Fruit fly (Drosophila melanogaster): ENCODE data around the gene NP15.6.

The NP15.6 gene

DNA sequence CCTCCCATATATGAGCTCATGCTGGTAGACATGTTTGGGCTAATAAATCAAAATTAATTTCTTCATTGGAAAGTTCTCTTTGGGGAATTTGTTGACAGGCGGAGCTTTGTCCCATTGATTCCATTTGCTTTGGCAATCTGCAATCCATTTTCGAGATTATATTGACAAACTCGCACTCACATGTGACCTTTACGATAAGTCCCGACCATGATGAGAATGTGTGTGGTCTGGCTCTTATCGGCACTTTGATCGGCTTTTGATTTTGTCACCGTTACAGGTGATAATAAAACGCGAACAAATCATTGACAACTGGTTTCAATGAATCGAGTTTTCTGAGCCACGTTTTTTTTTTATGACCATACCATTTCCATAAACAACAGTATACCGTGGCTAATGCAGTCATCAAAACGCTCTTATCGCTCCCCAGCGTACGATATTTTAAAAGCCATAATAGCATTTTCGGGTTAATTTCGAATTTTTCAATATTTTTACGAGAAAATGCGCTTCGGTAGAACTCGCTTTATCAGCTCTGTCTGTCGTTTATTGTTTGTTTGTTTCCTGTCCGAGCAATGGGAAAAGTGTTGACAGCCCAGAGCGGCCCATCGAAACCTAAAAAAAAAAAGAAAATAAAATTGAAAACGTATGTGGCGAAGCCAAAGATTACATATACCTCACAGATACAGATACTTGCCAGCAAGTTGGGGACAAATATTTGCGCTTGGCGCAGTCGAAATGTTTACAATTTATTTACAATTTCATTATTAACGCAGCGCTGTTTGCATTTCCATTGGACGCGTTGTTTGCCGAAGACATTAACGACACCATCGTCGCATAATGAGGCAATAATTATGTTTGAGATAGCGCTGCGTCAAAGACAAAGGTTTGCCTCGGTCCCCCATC is 29.5 kb upstream of the NP15.6 start (continued):
- TF ChIP-seq kni (GFP tag; optimal IDR thresholded peaks at IDR 0.05) (peak; percentile 87), sr (GFP tag; IDR thresholded peaks at IDR 0.05) (peak; percentile 37; the same call in 1 of the 3 replicates), CG10431 (GFP tag; optimal IDR thresholded peaks at IDR 0.05) (peak; percentile 93), CG2120 (GFP tag; optimal IDR thresholded peaks at IDR 0.05) (no peak), phol (tag; optimal IDR thresholded peaks at IDR 0.05) (no peak), ssp (GFP tag; IDR thresholded peaks at IDR 0.05) (no peak), CG11695 (GFP tag; IDR thresholded peaks at IDR 0.05) (no peak), stc (GFP tag; IDR thresholded peaks at IDR 0.05) (peak; percentile 79; the same call in 1 of the 2 replicates), CG8089 (GFP tag; optimal IDR thresholded peaks at IDR 0.05) (peak; percentile 85), bab2 (GFP tag; optimal IDR thresholded peaks at IDR 0.05) (no peak), bowl (GFP tag; IDR thresholded peaks at IDR 0.05) (0 out of 2 replicates have a peak, but pooled peaks have one; percentile 36), dpn (GFP tag; optimal IDR thresholded peaks at IDR 0.05) (peak in 1 of 2 experiments; percentile 21), Adf1 (GFP tag; IDR thresholded peaks at IDR 0.05) (no peak), Sin3A (optimal IDR thresholded peaks at IDR 0.05) (no peak), B-H2 (GFP tag; optimal IDR thresholded peaks at IDR 0.05) (no peak), bigmax (GFP tag; optimal IDR thresholded peaks at IDR 0.05) (no peak), cwo (GFP tag; optimal IDR thresholded peaks at IDR 0.05) (peak; percentile 25), Abd-B (GFP tag; optimal IDR thresholded peaks at IDR 0.05) (peak; percentile 12), HLH3B (GFP tag; IDR thresholded peaks at IDR 0.05) (peak; percentile 52; the same call in 1 of the 2 replicates), Aef1 (GFP tag; IDR thresholded peaks at IDR 0.05) (no peak), az2 (GFP tag; optimal IDR thresholded peaks at IDR 0.05) (peak; percentile 50), CG11398 (GFP tag; optimal IDR thresholded peaks at IDR 0.05) (peak; percentile 87), fd3F (GFP tag; optimal IDR thresholded peaks at IDR 0.05) (no peak), CG11093 (GFP tag; IDR thresholded peaks at IDR 0.05) (peak; percentile 10; the same call in 1 of the 3 replicates), CG8290 (GFP tag; optimal IDR thresholded peaks at IDR 0.05) (no peak), CG8290 (tag; optimal IDR thresholded peaks at IDR 0.05) (peak; percentile 64 to 97), CG6254 (GFP tag; optimal IDR thresholded peaks at IDR 0.05) (peak; percentile 78), corto (GFP tag; optimal IDR thresholded peaks at IDR 0.05) (no peak), chn (GFP tag; optimal IDR thresholded peaks at IDR 0.05) (peak; percentile 48), CG6765 (GFP tag; optimal IDR thresholded peaks at IDR 0.05) (no peak), CG11504 (tag; optimal IDR thresholded peaks at IDR 0.05) (peak; percentile 49), chinmo (GFP tag; IDR thresholded peaks at IDR 0.05; ENCODE audit: partially characterized antibody) (peak; percentile 56; the same call in 1 of the 4 replicates), fu2 (GFP tag; optimal IDR thresholded peaks at IDR 0.05) (no peak), lov (optimal IDR thresholded peaks at IDR 0.05) (no peak), lov (GFP tag; IDR thresholded peaks at IDR 0.05) (peak; percentile 81; the same call in 2 of the 3 replicates), pnt (GFP tag; optimal IDR thresholded peaks at IDR 0.05) (no peak), Optix (GFP tag; IDR thresholded peaks at IDR 0.05) (peak; percentile 74; the same call in 2 of the 3 replicates), CG18262 (tag; optimal IDR thresholded peaks at IDR 0.05) (peak; percentile 53), crc (GFP tag; optimal IDR thresholded peaks at IDR 0.05) (no peak), Hr78 (GFP tag; optimal IDR thresholded peaks at IDR 0.05) (peak in 1 of 2 experiments; percentile 59), CG15269 (tag; optimal IDR thresholded peaks at IDR 0.05) (peak; percentile 44), CG31388 (GFP tag; optimal IDR thresholded peaks at IDR 0.05) (no peak), run (tag; optimal IDR thresholded peaks at IDR 0.05) (peak; percentile 64), Nf-YB (GFP tag; optimal IDR thresholded peaks at IDR 0.05) (peak; percentile 76), ERR (GFP tag; optimal IDR thresholded peaks at IDR 0.05) (no peak), usp (GFP tag; optimal IDR thresholded peaks at IDR 0.05) (no peak), Atf3 (GFP tag; optimal IDR thresholded peaks at IDR 0.05) (peak; percentile 54), CG6854 (GFP tag; optimal IDR thresholded peaks at IDR 0.05) (no peak), CG8388 (GFP tag; optimal IDR thresholded peaks at IDR 0.05) (peak; percentile 82)

Data from whole organism, embryonic.